Worm (Caenorhabditis elegans): ENCODE measurements around the gene drn-1.

drn-1 gene

ce11 chrII:5222830-5223229, 48.8 kb downstream of the drn-1 start:
- TF ChIP-seq nhr-129 (tag; optimal IDR thresholded peaks at IDR 0.05) (peak; percentile 14), sma-9 (GFP tag; optimal IDR thresholded peaks at IDR 0.05) (no peak), sma-9 (tag; optimal IDR thresholded peaks at IDR 0.05) (no peak), unc-62 (GFP tag; optimal IDR thresholded peaks at IDR 0.05) (no peak), lin-11 (tag; optimal IDR thresholded peaks at IDR 0.05) (no peak), sem-4 (tag; optimal IDR thresholded peaks at IDR 0.05) (no peak), sma-3 (GFP tag; optimal IDR thresholded peaks at IDR 0.05) (no peak), mab-5 (tag; optimal IDR thresholded peaks at IDR 0.05) (peak; percentile 0)

- TF ChIP-seq peb-1 (tag; optimal IDR thresholded peaks at IDR 0.05) (no peak), mab-5 (tag; optimal IDR thresholded peaks at IDR 0.05) (peak; percentile 47), sem-4 (tag; optimal IDR thresholded peaks at IDR 0.05) (no peak), mbf-1 (tag; optimal IDR thresholded peaks at IDR 0.05) (no peak), nhr-21 (tag; optimal IDR thresholded peaks at IDR 0.05) (no peak), elt-1 (tag; optimal IDR thresholded peaks at IDR 0.05) (no peak), ztf-4 (tag; optimal IDR thresholded peaks at IDR 0.05) (no peak), nhr-23 (tag; optimal IDR thresholded peaks at IDR 0.05) (no peak), dmd-4 (tag; optimal IDR thresholded peaks at IDR 0.05) (no peak), aly-2 (tag; optimal IDR thresholded peaks at IDR 0.05) (no peak), snpc-4 (tag; optimal IDR thresholded peaks at IDR 0.05) (no peak), ama-1 (optimal IDR thresholded peaks at IDR 0.05) (no peak), F13H6.1 (tag; optimal IDR thresholded peaks at IDR 0.05) (no peak), C34F6.9 (tag; optimal IDR thresholded peaks at IDR 0.05) (no peak), mdl-1 (tag; optimal IDR thresholded peaks at IDR 0.05) (no peak), sma-9 (GFP tag; optimal IDR thresholded peaks at IDR 0.05) (peak; percentile 38), sma-9 (tag; optimal IDR thresholded peaks at IDR 0.05) (no peak)
Measured at ce11 chrII:5220648-5221047, 51.0 kb downstream of the drn-1 start.
